Fruit fly (Drosophila melanogaster) whole organism, prepupa: ENCODE measurements around the gene CG7896.

Source experiments
- Blimp-1 ChIP-seq: fragments of 200-800 bp; sonication (Bioruptor generic); optimal IDR thresholded peaks from 3 replicates; lab custom pipeline; 2017; ENCODE audit warnings: missing biosample characterization, missing genetic modification characterization, mild to moderate bottlenecking, moderate library complexity, missing genetic modification reagents
- CG10631 ChIP-seq: fragments of 200-800 bp; sonication (Bioruptor generic); optimal IDR thresholded peaks from 2 replicates; lab custom pipeline; 2016; ENCODE audit warnings: missing biosample characterization, missing genetic modification characterization
- CG10669 ChIP-seq: fragments of 200-800 bp; sonication (Bioruptor generic); optimal IDR thresholded peaks from 3 replicates; lab custom pipeline; 2018; ENCODE audit warnings: missing biosample characterization, mild to moderate bottlenecking, missing genetic modification characterization, moderate library complexity
- CG11294 ChIP-seq: fragments of 200-800 bp; sonication (Bioruptor generic); IDR thresholded peaks from 2 replicates; pipeline ENCODE4 v1.3.6; 2022; ENCODE audit warnings: missing biosample characterization, missing genetic modification characterization
- CG11762 ChIP-seq: fragments of 200-800 bp; sonication (Bioruptor generic); optimal IDR thresholded peaks from 3 replicates; lab custom pipeline; 2016; ENCODE audit warnings: missing biosample characterization, missing genetic modification characterization; ENCODE audit not compliant: insufficient read depth
- CG11902 ChIP-seq: fragments of 200-800 bp; sonication (Bioruptor generic); optimal IDR thresholded peaks from 3 replicates; lab custom pipeline; 2016; ENCODE audit warnings: missing biosample characterization, missing genetic modification characterization
- CG1621 ChIP-seq: fragments of 200-800 bp; sonication (Bioruptor generic); optimal IDR thresholded peaks from 3 replicates; lab custom pipeline; 2018; ENCODE audit warnings: missing biosample characterization, mild to moderate bottlenecking, missing genetic modification characterization
- CG16779 ChIP-seq: fragments of 200-800 bp; sonication (Bioruptor generic); optimal IDR thresholded peaks from 3 replicates; lab custom pipeline; 2017; ENCODE audit warnings: missing biosample characterization, mild to moderate bottlenecking, missing genetic modification characterization
- CG3032 ChIP-seq: fragments of 200-800 bp; optimal IDR thresholded peaks from 2 replicates; lab custom pipeline; 2019; ENCODE audit warnings: missing biosample characterization, mild to moderate bottlenecking, missing genetic modification characterization, moderate library complexity
- CG31627 ChIP-seq: fragments of 200-800 bp; sonication (Bioruptor generic); optimal IDR thresholded peaks from 3 replicates; lab custom pipeline; 2016; ENCODE audit warnings: missing biosample characterization, missing genetic modification characterization
- CG32006 ChIP-seq: fragments of 200-800 bp; sonication (Bioruptor generic); optimal IDR thresholded peaks from 3 replicates; lab custom pipeline; 2017; ENCODE audit warnings: missing biosample characterization, mild to moderate bottlenecking, missing genetic modification characterization
- CG34406 ChIP-seq: fragments of 200-800 bp; sonication (Bioruptor generic); optimal IDR thresholded peaks from 3 replicates; lab custom pipeline; 2016; ENCODE audit warnings: missing biosample characterization, missing genetic modification characterization
- CG3919 ChIP-seq: fragments of 200-800 bp; sonication (Bioruptor generic); optimal IDR thresholded peaks from 3 replicates; lab custom pipeline; 2016; ENCODE audit warnings: missing biosample characterization, missing genetic modification characterization
- CG4318 ChIP-seq: fragments of 200-800 bp; sonication (Bioruptor generic); optimal IDR thresholded peaks from 3 replicates; lab custom pipeline; 2017; ENCODE audit warnings: missing biosample characterization, mild to moderate bottlenecking, missing genetic modification characterization
- CG6163 ChIP-seq: fragments of 200-800 bp; sonication (Bioruptor generic); IDR thresholded peaks from 3 replicates; pipeline ENCODE4 v1.3.6; 2022; ENCODE audit warnings: missing biosample characterization, missing genetic modification characterization
- CG6792 ChIP-seq: fragments of 200-800 bp; sonication (Bioruptor generic); optimal IDR thresholded peaks from 3 replicates; lab custom pipeline; 2016; ENCODE audit warnings: missing biosample characterization, missing genetic modification characterization
- CG6808 ChIP-seq: fragments of 200-800 bp; sonication (Bioruptor generic); optimal IDR thresholded peaks from 3 replicates; lab custom pipeline; 2017; ENCODE audit warnings: missing biosample characterization, missing genetic modification characterization, mild to moderate bottlenecking, moderate library complexity, missing genetic modification reagents
- CG7368 ChIP-seq: fragments of 200-800 bp; sonication (Bioruptor generic); optimal IDR thresholded peaks from 3 replicates; lab custom pipeline; 2016; ENCODE audit warnings: missing biosample characterization, missing genetic modification characterization
- CG8632 ChIP-seq: fragments of 200-800 bp; sonication (Bioruptor generic); optimal IDR thresholded peaks from 3 replicates; lab custom pipeline; 2016; ENCODE audit warnings: missing biosample characterization, missing genetic modification characterization
- Eip75B ChIP-seq: fragments of 200-800 bp; sonication (Bioruptor generic); optimal IDR thresholded peaks from 3 replicates; lab custom pipeline; 2016; ENCODE audit warnings: missing biosample characterization, missing genetic modification characterization
- Ets21C ChIP-seq: fragments of 200-800 bp; sonication (Bioruptor generic); optimal IDR thresholded peaks from 3 replicates; lab custom pipeline; 2016; ENCODE audit warnings: missing biosample characterization, missing genetic modification characterization
- Hr38 ChIP-seq: sonication (Bioruptor generic); optimal IDR thresholded peaks from 2 replicates; lab custom pipeline; 2016; ENCODE audit warnings: missing biosample characterization, missing genetic modification characterization
- Hr39 ChIP-seq: fragments of 200-800 bp; sonication (Bioruptor generic); optimal IDR thresholded peaks from 2 replicates; lab custom pipeline; 2016; ENCODE audit warnings: missing biosample characterization, missing genetic modification characterization
- Hr4 ChIP-seq: fragments of 200-800 bp; sonication (Bioruptor generic); optimal IDR thresholded peaks from 3 replicates; lab custom pipeline; 2016; ENCODE audit warnings: missing biosample characterization, missing genetic modification characterization
- Met ChIP-seq: fragments of 200-800 bp; sonication (Bioruptor generic); optimal IDR thresholded peaks from 3 replicates; lab custom pipeline; 2016; ENCODE audit warnings: missing biosample characterization, missing genetic modification characterization
- OdsH ChIP-seq: fragments of 200-800 bp; sonication (Bioruptor generic); optimal IDR thresholded peaks from 3 replicates; lab custom pipeline; 2016; ENCODE audit warnings: missing biosample characterization, missing genetic modification characterization
- Smox ChIP-seq: fragments of 200-800 bp; sonication (Bioruptor generic); optimal IDR thresholded peaks from 3 replicates; lab custom pipeline; 2016; ENCODE audit warnings: missing biosample characterization, missing genetic modification characterization
- Sox14 ChIP-seq: fragments of 200-800 bp; sonication (Bioruptor generic); optimal IDR thresholded peaks from 3 replicates; lab custom pipeline; 2016; ENCODE audit warnings: missing biosample characterization, missing genetic modification characterization
- Sox15 ChIP-seq: fragments of 200-800 bp; sonication (Bioruptor generic); optimal IDR thresholded peaks from 3 replicates; lab custom pipeline; 2016; ENCODE audit warnings: missing biosample characterization, missing genetic modification characterization
- achi ChIP-seq: fragments of 200-800 bp; sonication (Bioruptor generic); optimal IDR thresholded peaks from 3 replicates; lab custom pipeline; 2016; ENCODE audit warnings: missing biosample characterization, missing genetic modification characterization
- cyc ChIP-seq: fragments of 200-800 bp; sonication (Bioruptor generic); optimal IDR thresholded peaks from 3 replicates; lab custom pipeline; 2016; ENCODE audit warnings: missing biosample characterization, missing genetic modification characterization
- dac ChIP-seq: fragments of 200-800 bp; sonication (Bioruptor generic); optimal IDR thresholded peaks from 2 replicates; lab custom pipeline; 2017; ENCODE audit warnings: missing biosample characterization, mild to moderate bottlenecking, missing genetic modification characterization
- dsx ChIP-seq: fragments of 200-800 bp; optimal IDR thresholded peaks from 3 replicates; lab custom pipeline; 2019; ENCODE audit warnings: missing biosample characterization, mild to moderate bottlenecking, missing genetic modification characterization, moderate library complexity; ENCODE audit not compliant: poor library complexity, severe bottlenecking
- esn ChIP-seq: fragments of 200-800 bp; sonication (Bioruptor generic); optimal IDR thresholded peaks from 2 replicates; lab custom pipeline; 2016; ENCODE audit warnings: missing biosample characterization, mild to moderate bottlenecking, missing genetic modification characterization, moderate library complexity
- fd59A ChIP-seq: fragments of 200-800 bp; sonication (Bioruptor generic); optimal IDR thresholded peaks from 2 replicates; lab custom pipeline; 2017; ENCODE audit warnings: missing biosample characterization, mild to moderate bottlenecking, missing genetic modification characterization, missing genetic modification reagents
- fd85E ChIP-seq: fragments of 200-800 bp; sonication (Bioruptor generic); optimal IDR thresholded peaks from 3 replicates; lab custom pipeline; 2016; ENCODE audit warnings: missing biosample characterization, missing genetic modification characterization
- fkh ChIP-seq: fragments of 200-800 bp; sonication (Bioruptor generic); optimal IDR thresholded peaks from 3 replicates; lab custom pipeline; 2017; ENCODE audit warnings: missing biosample characterization, mild to moderate bottlenecking, missing genetic modification characterization, moderate library complexity
- lz ChIP-seq: fragments of 200-800 bp; sonication (Bioruptor generic); optimal IDR thresholded peaks from 3 replicates; lab custom pipeline; 2016; ENCODE audit warnings: missing biosample characterization, missing genetic modification characterization
- net ChIP-seq: fragments of 200-800 bp; sonication (Bioruptor generic); optimal IDR thresholded peaks from 3 replicates; lab custom pipeline; 2016; ENCODE audit warnings: missing biosample characterization, missing genetic modification characterization
- pdm3 ChIP-seq: fragments of 200-800 bp; sonication (Bioruptor generic); optimal IDR thresholded peaks from 3 replicates; lab custom pipeline; 2016; ENCODE audit warnings: missing biosample characterization, missing genetic modification characterization
- salr ChIP-seq, 2 experiments: fragments of 200-800 bp; sonication (Bioruptor generic); optimal IDR thresholded peaks; 3 replicates each; lab custom pipeline; 2016 to 2018; ENCODE audit warnings: missing biosample characterization in 2 of 2, missing genetic modification characterization in 2 of 2, mild to moderate bottlenecking in 1 of 2
- spab ChIP-seq: fragments of 200-800 bp; sonication (Bioruptor generic); optimal IDR thresholded peaks from 2 replicates; lab custom pipeline; 2017; ENCODE audit warnings: missing biosample characterization, mild to moderate bottlenecking, missing genetic modification characterization, missing genetic modification reagents
- ss ChIP-seq, 2 experiments: fragments of 200-800 bp; sonication (Bioruptor generic); optimal IDR thresholded peaks; 2 replicates in 1 of 2; 3 replicates in 1 of 2; lab custom pipeline; 2017 to 2018; ENCODE audit warnings: mild to moderate bottlenecking in 2 of 2, missing biosample characterization in 2 of 2, missing genetic modification characterization in 2 of 2, moderate library complexity in 1 of 2
- svp ChIP-seq: fragments of 200-800 bp; sonication (Bioruptor generic); peaks from one replicate; lab custom pipeline; 2016; ENCODE audit warnings: missing biosample characterization, missing genetic modification characterization
- vri ChIP-seq: fragments of 200-800 bp; sonication (Bioruptor generic); optimal IDR thresholded peaks from 3 replicates; lab custom pipeline; 2016; ENCODE audit warnings: missing biosample characterization, mild to moderate bottlenecking, missing genetic modification characterization

CG7896 gene

DNA sequence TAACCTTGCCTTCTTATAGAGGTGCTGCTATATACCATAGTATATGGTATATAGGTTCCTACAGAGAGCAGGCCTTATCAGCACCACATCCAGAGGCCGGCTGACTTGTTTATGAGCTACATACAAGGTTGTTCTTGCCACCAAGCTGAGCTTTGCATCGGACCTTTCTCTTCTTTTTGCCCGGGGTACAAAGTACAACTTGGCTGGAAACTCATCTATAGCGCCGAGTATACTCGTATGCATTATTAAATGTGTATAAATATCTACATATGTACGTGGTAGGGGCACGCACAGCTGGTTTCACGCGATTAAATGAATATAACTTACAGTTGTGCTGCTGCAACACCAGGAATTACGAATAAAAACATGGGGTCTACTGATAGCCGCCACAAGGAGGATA lies 30.7 kb downstream of the CG7896 start (continued):
- no peak for TF ChIP-seq lz (GFP tag; lab: Kevin White, UChicago)
- TF ChIP-seq CG16779 (tag; lab: Kevin White, UChicago): peak; percentile 75
- TF ChIP-seq Sox14 (GFP tag; lab: Kevin White, UChicago): peak; percentile 6
- no peak for TF ChIP-seq fkh (GFP tag; lab: Kevin White, UChicago)
- peak; percentile 88 for TF ChIP-seq CG6808 (GFP tag; lab: Kevin White, UChicago)
- TF ChIP-seq Blimp-1 (GFP tag; lab: Kevin White, UChicago): peak; percentile 5
- peak; percentile 50 for TF ChIP-seq net (GFP tag; lab: Kevin White, UChicago)
- TF ChIP-seq pdm3: no peak
- peak; percentile 18 for TF ChIP-seq achi (GFP tag; lab: Kevin White, UChicago)
- TF ChIP-seq Met (GFP tag; lab: Kevin White, UChicago): peak; percentile 7
- no peak for TF ChIP-seq CG6792 (GFP tag; lab: Kevin White, UChicago)
- peak; percentile 77 for TF ChIP-seq svp (GFP tag; lab: Kevin White, UChicago)
- no peak for TF ChIP-seq vri
- no peak for TF ChIP-seq CG34406 (GFP tag; lab: Kevin White, UChicago)
- TF ChIP-seq, all 60 proteins: peak for 26

DNA sequence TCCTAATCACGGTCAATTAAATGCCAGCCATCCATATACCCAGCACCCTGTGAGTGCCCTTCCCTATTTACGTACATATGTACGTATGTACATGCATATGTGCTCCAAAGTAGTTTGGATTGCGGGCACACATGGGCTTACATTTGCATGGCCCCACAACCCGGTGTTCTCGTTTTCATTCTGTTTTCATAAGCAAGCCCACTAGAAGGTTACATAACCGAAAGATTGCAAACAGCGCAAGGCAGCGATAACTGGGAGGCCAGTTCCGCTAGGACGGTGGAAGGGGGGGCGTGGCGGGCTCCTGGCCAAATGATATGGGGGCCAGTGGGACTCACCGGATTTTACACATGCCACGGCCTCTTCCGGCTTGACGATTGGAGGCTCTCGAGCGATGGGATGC lies 31.3 kb downstream of the CG7896 start:
- TF ChIP-seq esn (GFP tag; lab: Kevin White, UChicago) (no peak), vri (no peak), CG1621 (no peak), CG10669 (GFP tag; lab: Kevin White, UChicago) (no peak), Hr38 (GFP tag; lab: Kevin White, UChicago) (no peak)

DNA sequence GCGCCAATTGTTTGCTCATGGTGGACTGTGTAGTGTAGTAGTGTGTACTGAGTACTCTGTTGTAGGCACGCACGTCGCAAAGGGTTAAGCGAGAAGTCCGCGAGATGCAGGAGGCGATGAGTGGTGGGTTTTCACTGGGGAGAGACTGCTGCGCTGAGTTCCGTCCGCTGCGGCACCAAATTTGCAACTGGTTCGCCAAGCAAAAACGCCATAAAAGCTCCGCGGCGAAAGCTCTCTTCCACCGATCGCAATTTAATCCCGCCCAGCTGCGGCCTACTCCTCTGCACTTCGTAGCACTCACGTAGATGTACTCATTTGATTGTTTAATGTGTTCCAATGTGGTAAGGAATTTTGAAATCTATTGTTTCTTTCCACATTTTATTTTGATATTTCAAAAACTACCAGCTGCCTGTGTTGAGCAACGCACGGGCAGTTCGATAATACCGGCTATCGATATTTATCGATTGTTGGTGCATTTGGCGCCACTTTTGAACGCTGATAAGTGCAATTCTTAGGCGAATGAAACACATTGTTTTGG lies 31.8 kb downstream of the CG7896 start, which contains the start of gene CG7920:
Gene CG7920, minus strand, starts transcription at position 308 of the 538 bp plus-strand sequence.
- no peak for TF ChIP-seq Hr39
- no peak for TF ChIP-seq CG11762 (GFP tag; lab: Kevin White, UChicago)
- no peak for TF ChIP-seq Smox
- TF ChIP-seq salr (GFP tag; optimal IDR thresholded peaks at IDR 0.05; lab: Kevin White, UChicago): no peak
- no peak for TF ChIP-seq fd85E (GFP tag; lab: Kevin White, UChicago)
- TF ChIP-seq CG10669 (GFP tag; lab: Kevin White, UChicago): no peak
- TF ChIP-seq OdsH (GFP tag; lab: Kevin White, UChicago): no peak
- TF ChIP-seq spab (GFP tag; lab: Kevin White, UChicago): no peak
- peak; percentile 7 for TF ChIP-seq fkh (GFP tag; lab: Kevin White, UChicago)
- TF ChIP-seq esn (GFP tag; lab: Kevin White, UChicago): peak; percentile 50
- peak; percentile 42 for TF ChIP-seq dsx
- TF ChIP-seq CG4318 (GFP tag; lab: Kevin White, UChicago): no peak
- no peak for TF ChIP-seq Hr4 (GFP tag; lab: Kevin White, UChicago)
- no peak for TF ChIP-seq CG8632
- peak; percentile 61; the same call in 2 of the 3 replicates for TF ChIP-seq CG6163
- TF ChIP-seq CG34406 (GFP tag; lab: Kevin White, UChicago): peak; percentile 7
- TF ChIP-seq CG32006 (GFP tag; lab: Kevin White, UChicago): peak; percentile 12
- peak; percentile 39 for TF ChIP-seq lz (GFP tag; lab: Kevin White, UChicago)
- no peak for TF ChIP-seq dac
- no peak for TF ChIP-seq CG3032 (tag; lab: Kevin White, UChicago)
- peak; percentile 65 for TF ChIP-seq CG3919 (GFP tag; lab: Kevin White, UChicago)
- peak; percentile 42 for TF ChIP-seq Eip75B
- no peak for TF ChIP-seq CG7368 (GFP tag; lab: Kevin White, UChicago)
- TF ChIP-seq CG16779 (tag; lab: Kevin White, UChicago): peak; percentile 52
- peak; percentile 65 to 68 for TF ChIP-seq ss (GFP tag; optimal IDR thresholded peaks at IDR 0.05; lab: Kevin White, UChicago)
- TF ChIP-seq Ets21C (GFP tag; lab: Kevin White, UChicago): no peak
- TF ChIP-seq cyc: peak; percentile 13
- TF ChIP-seq achi (GFP tag; lab: Kevin White, UChicago): no peak
- TF ChIP-seq Hr38 (GFP tag; lab: Kevin White, UChicago): no peak
- no peak for TF ChIP-seq CG10631 (GFP tag; lab: Kevin White, UChicago)
- no peak for TF ChIP-seq CG11294
- no peak for TF ChIP-seq fd59A (GFP tag; lab: Kevin White, UChicago)
- TF ChIP-seq Sox14 (GFP tag; lab: Kevin White, UChicago): no peak
- peak; percentile 16 for TF ChIP-seq CG6792 (GFP tag; lab: Kevin White, UChicago)
- TF ChIP-seq Sox15 (GFP tag; lab: Kevin White, UChicago): no peak
- no peak for TF ChIP-seq CG11902 (GFP tag; lab: Kevin White, UChicago)
- TF ChIP-seq CG31627 (GFP tag; lab: Kevin White, UChicago): peak; percentile 10
- peak; percentile 61 for TF ChIP-seq CG1621
- TF ChIP-seq svp (GFP tag; lab: Kevin White, UChicago): peak; percentile 44
